Fruit fly (Drosophila melanogaster) whole organism, wandering third instar larva: ENCODE data around the gene CG17177.

Experiments used
- Abd-B ChIP-seq: fragments of >200 bp; optimal IDR thresholded peaks from 2 replicates; lab custom pipeline; 2017; ENCODE audit warnings: missing biosample characterization, missing genetic modification characterization
- CG32264 ChIP-seq: fragments of 200-800 bp; sonication (Bioruptor generic); optimal IDR thresholded peaks from 2 replicates; lab custom pipeline; 2016; ENCODE audit warnings: missing biosample characterization, missing genetic modification characterization
- CG9705 ChIP-seq: fragments of 200-800 bp; sonication (Bioruptor generic); optimal IDR thresholded peaks from 2 replicates; lab custom pipeline; 2018; ENCODE audit warnings: missing biosample characterization, mild to moderate bottlenecking, missing genetic modification characterization
- CrebA ChIP-seq: fragments of 200-800 bp; sonication (Bioruptor generic); optimal IDR thresholded peaks from 2 replicates; lab custom pipeline; 2016; ENCODE audit warnings: missing biosample characterization, mild to moderate bottlenecking, missing genetic modification characterization, borderline replicate concordance
- Dfd ChIP-seq: fragments of >200 bp; optimal IDR thresholded peaks from 2 replicates; lab custom pipeline; 2017; ENCODE audit warnings: missing biosample characterization, missing genetic modification characterization
- Dif ChIP-seq: fragments of 200-275, 200-300 bp; sonication (Bioruptor generic); optimal IDR thresholded peaks from 2 replicates; lab custom pipeline; 2018; ENCODE audit warnings: missing biosample characterization, missing genetic modification characterization; ENCODE audit not compliant: partially characterized antibody
- GATAd ChIP-seq: sonication (Bioruptor generic); optimal IDR thresholded peaks from 2 replicates; lab custom pipeline; 2016; ENCODE audit warnings: missing biosample characterization, missing genetic modification characterization
- HLH106 ChIP-seq: fragments of 200-800 bp; optimal IDR thresholded peaks from 3 replicates; lab custom pipeline; 2019; ENCODE audit warnings: missing biosample characterization, mild to moderate bottlenecking, missing genetic modification characterization, moderate library complexity
- Hnf4 ChIP-seq: fragments of 200-800 bp; sonication (Bioruptor generic); optimal IDR thresholded peaks from 2 replicates; lab custom pipeline; 2016; ENCODE audit warnings: missing biosample characterization, mild to moderate bottlenecking, missing genetic modification characterization
- Hr78 ChIP-seq: fragments of >200 bp; optimal IDR thresholded peaks from 2 replicates; lab custom pipeline; 2017; ENCODE audit warnings: missing biosample characterization, missing genetic modification characterization
- Hr83 ChIP-seq: fragments of 200-300 bp; sonication (Bioruptor generic); optimal IDR thresholded peaks from 2 replicates; lab custom pipeline; 2016; ENCODE audit warnings: missing biosample characterization, mild to moderate bottlenecking, missing genetic modification characterization, moderate library complexity; ENCODE audit not compliant: poor library complexity, severe bottlenecking
- Jra ChIP-seq: sonication (Bioruptor generic); optimal IDR thresholded peaks from 2 replicates; lab custom pipeline; 2016; ENCODE audit warnings: missing biosample characterization, missing genetic modification characterization
- Mio ChIP-seq: sonication (Bioruptor generic); optimal IDR thresholded peaks from 2 replicates; lab custom pipeline; 2016; ENCODE audit warnings: missing biosample characterization, missing genetic modification characterization
- Myc ChIP-seq: fragments of >200 bp; optimal IDR thresholded peaks from 2 replicates; lab custom pipeline; 2017
- N ChIP-seq: fragments of >200 bp; optimal IDR thresholded peaks from 2 replicates; lab custom pipeline; 2018; ENCODE audit warnings: missing biosample characterization, missing external identifiers, missing genetic modification characterization
- OdsH ChIP-seq: fragments of 200-800 bp; sonication (Bioruptor generic); optimal IDR thresholded peaks from 2 replicates; lab custom pipeline; 2016; ENCODE audit warnings: missing biosample characterization, mild to moderate bottlenecking, missing genetic modification characterization
- Rel ChIP-seq, 2 experiments: fragments of 200-800 bp; sonication (Bioruptor generic) in 1 of 2; optimal IDR thresholded peaks; 2 replicates in 1 of 2; 3 replicates in 1 of 2; lab custom pipeline; 2016 to 2019; ENCODE audit warnings: mild to moderate bottlenecking in 2 of 2, missing biosample characterization in 2 of 2, missing genetic modification characterization in 2 of 2, moderate library complexity in 1 of 2
- Sp1 ChIP-seq: fragments of 200-800 bp; sonication (Bioruptor generic); optimal IDR thresholded peaks from 3 replicates; lab custom pipeline; 2019; ENCODE audit warnings: missing biosample characterization, mild to moderate bottlenecking, missing genetic modification characterization, moderate library complexity
- Vsx2 ChIP-seq: fragments of 200-300, 225-300 bp; sonication (Bioruptor generic); optimal IDR thresholded peaks from 2 replicates; lab custom pipeline; 2018; ENCODE audit warnings: missing biosample characterization, missing genetic modification characterization; ENCODE audit not compliant: partially characterized antibody
- br ChIP-seq: fragments of 200-800 bp; sonication (Bioruptor generic); optimal IDR thresholded peaks from 2 replicates; lab custom pipeline; 2016; ENCODE audit warnings: missing biosample characterization, missing genetic modification characterization
- brk ChIP-seq: fragments of 200-800 bp; sonication (Bioruptor generic); optimal IDR thresholded peaks from 2 replicates; lab custom pipeline; 2016; ENCODE audit warnings: missing biosample characterization, mild to moderate bottlenecking, missing genetic modification characterization
- dl ChIP-seq, 2 experiments: fragments of 175-275, 200-275 bp in 1 of 2; fragments of 200-275 bp in 1 of 2; sonication (Bioruptor generic); optimal IDR thresholded peaks; lab custom pipeline; 2018; ENCODE audit warnings: mild to moderate bottlenecking in 2 of 2, missing biosample characterization in 2 of 2, missing genetic modification characterization in 2 of 2, moderate library complexity in 2 of 2; ENCODE audit not compliant: partially characterized antibody in 2 of 2, insufficient read depth in 1 of 2
- dmrt93B ChIP-seq: fragments of 200-800 bp; sonication (Bioruptor generic); optimal IDR thresholded peaks from 2 replicates; lab custom pipeline; 2018; ENCODE audit warnings: missing biosample characterization, mild to moderate bottlenecking, missing genetic modification characterization
- dsf ChIP-seq: sonication (Bioruptor generic); optimal IDR thresholded peaks from 2 replicates; lab custom pipeline; 2016; ENCODE audit warnings: missing biosample characterization, missing genetic modification characterization, borderline replicate concordance
- ey ChIP-seq: fragments of 200-800 bp; sonication (Bioruptor generic); optimal IDR thresholded peaks from 2 replicates; lab custom pipeline; 2016; ENCODE audit warnings: missing biosample characterization, missing genetic modification characterization
- foxo ChIP-seq, 2 experiments: fragments of 200-800 bp; sonication (Bioruptor generic); optimal IDR thresholded peaks; 2 replicates in 1 of 2; 3 replicates in 1 of 2; lab custom pipeline; 2016 to 2017; ENCODE audit warnings: missing biosample characterization in 2 of 2, missing genetic modification characterization in 2 of 2
- fru ChIP-seq: fragments of 200-800 bp; sonication (Bioruptor generic); optimal IDR thresholded peaks from 3 replicates; lab custom pipeline; 2016; ENCODE audit warnings: missing biosample characterization, mild to moderate bottlenecking, missing genetic modification characterization
- h ChIP-seq: fragments of 200-800 bp; sonication (Bioruptor generic); optimal IDR thresholded peaks from 3 replicates; lab custom pipeline; 2016; ENCODE audit warnings: missing biosample characterization, mild to moderate bottlenecking, missing genetic modification characterization
- jim ChIP-seq: fragments of 175-275, 200-325 bp; sonication (Bioruptor generic); optimal IDR thresholded peaks from 2 replicates; lab custom pipeline; 2016; ENCODE audit warnings: missing biosample characterization, mild to moderate bottlenecking, missing genetic modification characterization
- lola ChIP-seq: fragments of >200 bp; optimal IDR thresholded peaks from 2 replicates; lab custom pipeline; 2017; ENCODE audit warnings: missing biosample characterization, missing genetic modification characterization
- pan ChIP-seq: fragments of >200 bp; optimal IDR thresholded peaks from 2 replicates; lab custom pipeline; 2017
- psq ChIP-seq: fragments of 200-800 bp; sonication (Bioruptor generic); optimal IDR thresholded peaks from 3 replicates; lab custom pipeline; 2017; ENCODE audit warnings: missing biosample characterization, mild to moderate bottlenecking, missing genetic modification characterization, moderate library complexity
- rgr ChIP-seq: fragments of 200-800 bp; sonication (Bioruptor generic); optimal IDR thresholded peaks from 3 replicates; lab custom pipeline; 2016; ENCODE audit warnings: missing biosample characterization, mild to moderate bottlenecking, missing genetic modification characterization
- sage ChIP-seq: fragments of 200-800 bp; sonication (Bioruptor generic); optimal IDR thresholded peaks from 2 replicates; lab custom pipeline; 2016; ENCODE audit warnings: missing biosample characterization, mild to moderate bottlenecking, missing genetic modification characterization
- sv ChIP-seq: fragments of 200-800 bp; sonication (Bioruptor generic); optimal IDR thresholded peaks from 3 replicates; lab custom pipeline; 2016; ENCODE audit warnings: missing biosample characterization, missing genetic modification characterization
- tai ChIP-seq: sonication (Bioruptor generic); optimal IDR thresholded peaks from 2 replicates; lab custom pipeline; 2016; ENCODE audit warnings: missing biosample characterization, missing genetic modification characterization
- usp ChIP-seq: fragments of >200 bp; optimal IDR thresholded peaks from 2 replicates; lab custom pipeline; 2017; ENCODE audit warnings: missing biosample characterization, missing genetic modification characterization
- woc ChIP-seq: sonication (Bioruptor generic); optimal IDR thresholded peaks from 2 replicates; lab custom pipeline; 2016; ENCODE audit warnings: missing biosample characterization, mild to moderate bottlenecking, missing genetic modification characterization

Gene CG17177

DNA sequence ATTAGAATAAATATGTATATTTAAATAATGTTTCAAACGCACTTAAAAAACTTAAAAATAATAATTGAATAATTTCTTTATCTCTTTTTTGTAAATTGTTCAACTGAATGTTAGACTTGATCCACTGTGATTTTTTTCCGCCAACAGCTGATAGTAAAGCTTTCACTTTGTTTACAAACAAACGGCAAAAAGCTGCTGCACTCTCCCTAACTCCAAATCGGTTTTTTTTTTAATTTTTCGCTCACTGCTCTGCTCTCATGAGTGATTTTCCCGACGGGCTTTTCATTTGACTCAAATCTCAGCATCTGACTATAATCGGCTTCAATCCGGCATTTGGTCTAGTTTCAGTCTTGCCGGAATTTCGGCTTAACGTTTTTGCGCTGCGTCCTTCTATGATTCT, 20.0 kb downstream of the CG17177 start:
- TF ChIP-seq psq (GFP tag; lab: Kevin White, UChicago), result no peak
- no peak for TF ChIP-seq Abd-B

DNA sequence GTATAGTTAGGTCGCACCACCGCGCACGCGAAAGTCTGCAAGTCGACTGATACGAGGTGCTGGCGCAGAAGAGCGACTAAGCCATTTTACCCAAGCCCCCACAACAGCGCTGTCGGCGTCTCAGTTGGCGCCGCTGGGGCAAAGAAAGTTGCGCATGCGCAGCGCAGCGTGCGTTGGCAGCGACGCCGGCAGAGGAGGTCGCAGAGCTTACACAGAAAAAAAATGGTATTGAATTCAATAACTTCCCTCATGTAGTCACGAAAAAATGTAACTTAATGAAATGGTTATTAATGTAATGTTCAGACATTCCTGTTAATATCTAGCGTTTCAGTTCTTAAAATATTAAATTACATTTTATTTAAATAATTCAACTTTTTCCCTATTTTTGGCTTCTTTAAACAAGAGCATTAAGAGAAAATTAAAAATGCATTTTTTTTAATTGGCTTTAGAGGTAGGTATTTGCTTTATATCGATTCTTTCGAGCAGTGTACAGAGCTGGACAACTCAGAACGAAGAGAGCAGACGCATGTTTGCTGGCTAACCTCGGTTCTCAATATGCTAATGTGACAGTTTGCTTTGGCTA, 23.3 kb downstream of the CG17177 start, which contains the start of gene CG4914:
Gene CG4914 (minus strand): TSS at position 51 of the 583 bp plus-strand sequence.
- TF ChIP-seq CG9705 (GFP tag; lab: Kevin White, UChicago), result peak; percentile 23
- peak; percentile 87 for TF ChIP-seq OdsH (GFP tag; lab: Kevin White, UChicago)
- TF ChIP-seq Hnf4 (GFP tag; lab: Kevin White, UChicago), result peak; percentile 57
- TF ChIP-seq usp (GFP tag; lab: Kevin White, UChicago), result no peak
- peak; percentile 86 for TF ChIP-seq h
- no peak for TF ChIP-seq Vsx2 (GFP tag; lab: Kevin White, UChicago)
- no peak for TF ChIP-seq CrebA (GFP tag; lab: Kevin White, UChicago)
- peak; percentile 74 for TF ChIP-seq ey (GFP tag; lab: Kevin White, UChicago)
- TF ChIP-seq Abd-B, result no peak
- TF ChIP-seq psq (GFP tag; lab: Kevin White, UChicago), result peak; percentile 84
- TF ChIP-seq N (GFP tag; lab: Kevin White, UChicago), result no peak
- peak; percentile 83 for TF ChIP-seq rgr (GFP tag; lab: Kevin White, UChicago)
- TF ChIP-seq Dif (GFP tag; lab: Kevin White, UChicago), result no peak
- peak; percentile 86 for TF ChIP-seq HLH106
- peak; percentile 87 for TF ChIP-seq Sp1
- TF ChIP-seq dmrt93B (GFP tag; lab: Kevin White, UChicago), result peak; percentile 79
- TF ChIP-seq dl (GFP tag; optimal IDR thresholded peaks at IDR 0.05; lab: Kevin White, UChicago; ENCODE audit: insufficient read depth in 1 of 2, partially characterized antibody in 2 of 2), result no peak
- TF ChIP-seq Myc (lab: Kevin White, UChicago), result no peak
- peak; percentile 59 for TF ChIP-seq br (GFP tag; lab: Kevin White, UChicago)
- TF ChIP-seq jim (GFP tag; lab: Kevin White, UChicago), result no peak
- TF ChIP-seq Jra (GFP tag; lab: Kevin White, UChicago), result peak; percentile 44
- TF ChIP-seq fru, result peak; percentile 82
- TF ChIP-seq sv (GFP tag; lab: Kevin White, UChicago), result peak; percentile 65
- TF ChIP-seq woc, result peak; percentile 53
- TF ChIP-seq lola (GFP tag; lab: Kevin White, UChicago), result no peak
- peak in 1 of 2 experiments; percentile 91 for TF ChIP-seq foxo (GFP tag; optimal IDR thresholded peaks at IDR 0.05; lab: Kevin White, UChicago)
- no peak for TF ChIP-seq pan (lab: Kevin White, UChicago)
- TF ChIP-seq tai (GFP tag; lab: Kevin White, UChicago), result no peak
- no peak for TF ChIP-seq Hr83
- TF ChIP-seq Hr78 (GFP tag; lab: Kevin White, UChicago), result no peak
- TF ChIP-seq brk (GFP tag; lab: Kevin White, UChicago), result peak; percentile 25
- TF ChIP-seq sage (GFP tag; lab: Kevin White, UChicago), result peak; percentile 40
- peak; percentile 26 for TF ChIP-seq CG32264
- no peak for TF ChIP-seq GATAd
- no peak for TF ChIP-seq dsf (GFP tag; lab: Kevin White, UChicago)
- no peak for TF ChIP-seq Mio (GFP tag; lab: Kevin White, UChicago)
- no peak for TF ChIP-seq Rel (GFP tag; optimal IDR thresholded peaks at IDR 0.05; lab: Kevin White, UChicago)
- no peak for TF ChIP-seq Rel (tag; optimal IDR thresholded peaks at IDR 0.05; lab: Kevin White, UChicago)
- TF ChIP-seq Dfd (GFP tag; lab: Kevin White, UChicago), result peak; percentile 80
